Worm (Caenorhabditis elegans): ENCODE data around the gene sre-1.

DNA sequence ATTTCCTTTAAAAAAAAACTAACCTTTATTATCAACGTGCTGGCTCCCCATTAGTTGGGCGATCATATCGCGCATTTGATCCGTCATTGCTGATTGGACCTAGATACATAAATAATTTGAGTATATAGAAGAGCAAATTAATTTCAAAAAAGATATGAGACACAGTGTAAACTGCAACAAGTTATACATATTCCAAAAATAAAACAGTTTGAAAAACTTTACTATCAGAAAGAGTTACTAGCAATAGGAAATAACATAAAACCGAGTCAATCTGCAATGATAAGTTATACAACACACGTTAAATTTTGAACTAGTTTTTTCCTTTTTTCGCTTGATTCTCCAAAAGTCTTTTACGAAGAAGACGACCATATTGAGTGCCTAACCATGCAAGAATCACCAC is 2.1 kb upstream of the sre-1 start, which contains the start of gene luc-7L:
- TF ChIP-seq nfya-1 (tag; optimal IDR thresholded peaks at IDR 0.05; ENCODE audit: insufficient read depth), result no peak
- TF ChIP-seq nhr-12 (tag; optimal IDR thresholded peaks at IDR 0.05), result no peak
